Fruit fly (Drosophila melanogaster) whole organism, embryonic: Measurements from ENCODE around the gene CG9395.

Source experiments
- Aef1 ChIP-seq: fragments of 200-800 bp; sonication (Bioruptor generic); IDR thresholded peaks from 3 replicates; pipeline ENCODE4 v1.3.6; 2022; ENCODE audit warnings: missing biosample characterization, missing genetic modification characterization
- CG10209 ChIP-seq: fragments of 200-800 bp; sonication (Bioruptor generic); optimal IDR thresholded peaks from 3 replicates; lab custom pipeline; 2017; ENCODE audit warnings: missing biosample characterization, mild to moderate bottlenecking, missing genetic modification characterization, missing genetic modification reagents
- CG10366 ChIP-seq: fragments of 200-800 bp; sonication (Bioruptor generic); IDR thresholded peaks from 2 replicates; pipeline ENCODE4 v1.3.6; 2022; ENCODE audit warnings: missing biosample characterization, missing genetic modification characterization
- CG13287 ChIP-seq: fragments of 200-800 bp; sonication (Bioruptor generic); IDR thresholded peaks from 2 replicates; pipeline ENCODE4 v1.3.6; 2022; ENCODE audit warnings: missing biosample characterization, missing genetic modification characterization; ENCODE audit not compliant: partially characterized antibody
- CG15011 ChIP-seq: fragments of 200-800 bp; sonication (Bioruptor generic); optimal IDR thresholded peaks from 3 replicates; lab custom pipeline; 2018; ENCODE audit warnings: missing biosample characterization, mild to moderate bottlenecking, missing genetic modification characterization
- CG17359 ChIP-seq: fragments of 200-800 bp; sonication (Bioruptor generic); optimal IDR thresholded peaks from 3 replicates; lab custom pipeline; 2018; ENCODE audit warnings: missing biosample characterization, mild to moderate bottlenecking, missing genetic modification characterization, moderate library complexity
- CG18011 ChIP-seq: fragments of 200-800 bp; sonication (Bioruptor generic); optimal IDR thresholded peaks from 2 replicates; lab custom pipeline; 2017; ENCODE audit warnings: missing biosample characterization, missing genetic modification characterization, mild to moderate bottlenecking, moderate library complexity, missing genotype
- CG31365 ChIP-seq: fragments of 200-800 bp; sonication (Bioruptor generic); optimal IDR thresholded peaks from 2 replicates; lab custom pipeline; 2018; ENCODE audit warnings: missing biosample characterization, mild to moderate bottlenecking, missing genetic modification characterization
- CG31388 ChIP-seq: fragments of 200-800 bp; sonication (Bioruptor generic); optimal IDR thresholded peaks from 2 replicates; lab custom pipeline; 2016; ENCODE audit warnings: missing biosample characterization, missing genetic modification characterization
- CG34422 ChIP-seq: fragments of 200-800 bp; sonication (Bioruptor generic); IDR thresholded peaks from 3 replicates; pipeline ENCODE4 v1.3.6; 2022; ENCODE audit warnings: missing biosample characterization, missing genetic modification characterization
- CG7745 ChIP-seq: fragments of 200-800 bp; sonication (Bioruptor generic); optimal IDR thresholded peaks from 2 replicates; lab custom pipeline; 2018; ENCODE audit warnings: missing biosample characterization, mild to moderate bottlenecking, missing genetic modification characterization, moderate library complexity
- CG7963 ChIP-seq: fragments of 200-800 bp; sonication (Bioruptor generic); IDR thresholded peaks from 3 replicates; pipeline ENCODE4 v1.3.6; 2022; ENCODE audit warnings: missing biosample characterization, missing genetic modification characterization; ENCODE audit not compliant: partially characterized antibody
- CG8089 ChIP-seq: fragments of 200-800 bp; sonication (Bioruptor generic); optimal IDR thresholded peaks from 3 replicates; lab custom pipeline; 2016; ENCODE audit warnings: missing biosample characterization, missing genetic modification characterization
- CG9437 ChIP-seq: fragments of 200-800 bp; sonication (Bioruptor generic); optimal IDR thresholded peaks from 2 replicates; lab custom pipeline; 2018; ENCODE audit warnings: missing biosample characterization, mild to moderate bottlenecking, missing genetic modification characterization
- CG9797 ChIP-seq: fragments of 200-800 bp; sonication (Bioruptor generic); optimal IDR thresholded peaks from 3 replicates; lab custom pipeline; 2018; ENCODE audit warnings: missing biosample characterization, mild to moderate bottlenecking, missing genetic modification characterization
- CTCF ChIP-seq: fragments of 200-800 bp; sonication (Bioruptor generic); optimal IDR thresholded peaks from 2 replicates; lab custom pipeline; 2017; ENCODE audit warnings: missing biosample characterization, mild to moderate bottlenecking, missing genetic modification characterization, moderate library complexity
- Camta ChIP-seq: fragments of 200-800 bp; sonication (Bioruptor generic); optimal IDR thresholded peaks from 2 replicates; lab custom pipeline; 2016; ENCODE audit warnings: missing biosample characterization, missing genetic modification characterization
- Dbx ChIP-seq: fragments of 200-800 bp; sonication (Bioruptor generic); IDR thresholded peaks from 3 replicates; pipeline ENCODE4 v1.3.6; 2022; ENCODE audit warnings: missing biosample characterization, missing genetic modification characterization
- Drgx ChIP-seq: fragments of 200-800 bp; sonication (Bioruptor generic); IDR thresholded peaks from 2 replicates; pipeline ENCODE4 v1.3.6; 2022; ENCODE audit warnings: missing biosample characterization, missing genetic modification characterization
- Ets65A ChIP-seq: fragments of 200-800 bp; sonication (Bioruptor generic); peaks from one replicate; lab custom pipeline; 2016; ENCODE audit warnings: missing biosample characterization, missing genetic modification characterization
- Ets97D ChIP-seq: fragments of 200-800 bp; sonication (Bioruptor generic); optimal IDR thresholded peaks from 3 replicates; lab custom pipeline; 2016; ENCODE audit warnings: missing biosample characterization, missing genetic modification characterization
- MTF-1 ChIP-seq: fragments of 200-800 bp; sonication (Bioruptor generic); optimal IDR thresholded peaks from 2 replicates; lab custom pipeline; 2018; ENCODE audit warnings: missing biosample characterization, mild to moderate bottlenecking, missing genetic modification characterization, borderline replicate concordance
- Myb ChIP-seq: fragments of 200-800 bp; sonication (Bioruptor generic); optimal IDR thresholded peaks from 2 replicates; lab custom pipeline; 2016; ENCODE audit warnings: missing biosample characterization, missing genetic modification characterization
- NK7.1 ChIP-seq: fragments of 200-800 bp; sonication (Bioruptor generic); optimal IDR thresholded peaks from 3 replicates; lab custom pipeline; 2016; ENCODE audit warnings: missing biosample characterization, missing genetic modification characterization
- Rx ChIP-seq: fragments of 200-800 bp; sonication (Bioruptor generic); IDR thresholded peaks from 2 replicates; pipeline ENCODE4 v1.3.6; 2022; ENCODE audit warnings: missing biosample characterization, missing genetic modification characterization
- Side ChIP-seq: fragments of 200-800 bp; sonication (Bioruptor generic); optimal IDR thresholded peaks from 2 replicates; lab custom pipeline; 2016; ENCODE audit warnings: missing biosample characterization, missing genetic modification characterization
- Trl ChIP-seq, 3 experiments: fragments of >200 bp in 2 of 3; fragments of 200-800 bp in 1 of 3; sonication (Bioruptor generic) in 1 of 3; optimal IDR thresholded peaks; 2 replicates in 1 of 3; 3 replicates in 2 of 3; lab custom pipeline; 2016 to 2017; ENCODE audit warnings: missing biosample characterization in 1 of 3, missing genetic modification characterization in 1 of 3
- abd-A ChIP-seq: fragments of 200-800 bp; sonication (Bioruptor generic); optimal IDR thresholded peaks from 3 replicates; lab custom pipeline; 2019; ENCODE audit warnings: missing biosample characterization, mild to moderate bottlenecking, missing genetic modification characterization, moderate library complexity
- amos ChIP-seq: fragments of 200-800 bp; sonication (Bioruptor generic); IDR thresholded peaks from 2 replicates; pipeline ENCODE4 v1.3.6; 2022; ENCODE audit warnings: missing biosample characterization, missing genetic modification characterization; ENCODE audit not compliant: partially characterized antibody
- cato ChIP-seq: fragments of 200-800 bp; sonication (Bioruptor generic); optimal IDR thresholded peaks from 2 replicates; lab custom pipeline; 2016; ENCODE audit warnings: missing biosample characterization, missing genetic modification characterization, borderline replicate concordance
- chinmo ChIP-seq: fragments of 200-800 bp; sonication (Bioruptor generic); IDR thresholded peaks from 4 replicates; pipeline ENCODE4 v1.3.6; 2022; ENCODE audit warnings: missing biosample characterization, missing genetic modification characterization; ENCODE audit not compliant: partially characterized antibody
- crc ChIP-seq: fragments of 200-800 bp; sonication (Bioruptor generic); optimal IDR thresholded peaks from 2 replicates; lab custom pipeline; 2016; ENCODE audit warnings: missing biosample characterization, missing genetic modification characterization
- crp ChIP-seq, 2 experiments: fragments of 200-800 bp; sonication (Bioruptor generic); optimal IDR thresholded peaks; 2 replicates in 1 of 2; 3 replicates in 1 of 2; lab custom pipeline; 2017; ENCODE audit warnings: missing biosample characterization in 2 of 2, missing genetic modification characterization in 2 of 2, mild to moderate bottlenecking in 1 of 2, moderate library complexity in 1 of 2
- dpn ChIP-seq, 2 experiments: fragments of 200-800 bp; sonication (Bioruptor generic); optimal IDR thresholded peaks; 3 replicates each; lab custom pipeline; 2016; ENCODE audit warnings: missing biosample characterization in 2 of 2, missing genetic modification characterization in 2 of 2
- eyg ChIP-seq: fragments of 200-800 bp; sonication (Bioruptor generic); optimal IDR thresholded peaks from 3 replicates; lab custom pipeline; 2016; ENCODE audit warnings: missing biosample characterization, missing genetic modification characterization
- ftz-f1 ChIP-seq: fragments of 200-800 bp; sonication (Bioruptor generic); optimal IDR thresholded peaks from 2 replicates; lab custom pipeline; 2016; ENCODE audit warnings: missing biosample characterization, missing genetic modification characterization
- lab ChIP-seq: fragments of 200-800 bp; sonication (Bioruptor generic); optimal IDR thresholded peaks from 3 replicates; lab custom pipeline; 2017; ENCODE audit warnings: missing biosample characterization, missing genetic modification characterization, mild to moderate bottlenecking, moderate library complexity, missing genetic modification reagents
- sc ChIP-seq, 3 experiments: fragments of >200 bp in 2 of 3; fragments of 200-800 bp in 1 of 3; sonication (Bioruptor generic) in 1 of 3; optimal IDR thresholded peaks; 2 replicates in 2 of 3; 3 replicates in 1 of 3; lab custom pipeline; 2017; ENCODE audit warnings: mild to moderate bottlenecking in 1 of 3, missing biosample characterization in 1 of 3, missing genetic modification characterization in 1 of 3, missing genetic modification reagents in 1 of 3
- sens ChIP-seq: fragments of 200-800 bp; sonication (Bioruptor generic); peaks from one replicate; lab custom pipeline; 2016; ENCODE audit warnings: missing biosample characterization, missing genetic modification characterization
- sna ChIP-seq: fragments of 200-800 bp; sonication (Bioruptor generic); IDR thresholded peaks from 2 replicates; pipeline ENCODE4 v1.3.6; 2022; ENCODE audit warnings: missing biosample characterization, missing genetic modification characterization; ENCODE audit not compliant: partially characterized antibody
- sr ChIP-seq: fragments of 200-800 bp; sonication (Bioruptor generic); IDR thresholded peaks from 3 replicates; pipeline ENCODE4 v1.3.6; 2022; ENCODE audit warnings: missing biosample characterization, missing genetic modification characterization
- sug ChIP-seq: fragments of 200-800 bp; optimal IDR thresholded peaks from 2 replicates; lab custom pipeline; 2019; ENCODE audit warnings: missing biosample characterization, mild to moderate bottlenecking, missing genetic modification characterization, moderate library complexity
- tap ChIP-seq: fragments of 200-800 bp; optimal IDR thresholded peaks from 3 replicates; lab custom pipeline; 2019; ENCODE audit warnings: missing biosample characterization, mild to moderate bottlenecking, missing genetic modification characterization, moderate library complexity
- wor ChIP-seq: fragments of 200-800 bp; sonication (Bioruptor generic); IDR thresholded peaks from 2 replicates; pipeline ENCODE4 v1.3.6; 2022; ENCODE audit warnings: missing biosample characterization, missing genetic modification characterization

CG9395 gene

DNA sequence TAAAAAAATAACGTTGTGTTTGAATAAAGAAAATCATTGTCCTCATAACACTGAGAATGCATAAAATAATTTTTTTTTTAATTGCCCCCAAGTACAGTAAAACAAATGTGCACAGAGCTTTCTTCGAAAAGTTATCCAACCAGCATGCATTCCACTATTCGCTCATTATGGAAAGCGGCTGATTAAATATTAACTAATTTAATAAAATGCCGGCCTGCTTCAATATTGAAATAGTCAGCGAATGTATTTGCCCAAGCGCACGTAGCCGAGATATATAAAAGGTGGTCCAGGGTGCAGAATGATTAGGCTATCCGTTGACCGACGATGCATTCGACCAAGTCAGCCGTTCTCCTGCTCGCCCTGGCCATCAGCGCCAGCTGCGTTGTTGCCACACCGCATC is 7.4 kb downstream of the CG9395 start, which contains the start of gene CG16826:
Gene CG16826, plus strand, starts transcription at position 301 of the 400 bp plus-strand sequence.
- TF ChIP-seq CG8089 (GFP tag; lab: Kevin White, UChicago) (no peak), eyg (GFP tag; lab: Kevin White, UChicago) (no peak), CG15011 (GFP tag; lab: Kevin White, UChicago) (no peak), Aef1 (no peak)
- TF ChIP-seq, all 482 proteins: peak for 0

DNA sequence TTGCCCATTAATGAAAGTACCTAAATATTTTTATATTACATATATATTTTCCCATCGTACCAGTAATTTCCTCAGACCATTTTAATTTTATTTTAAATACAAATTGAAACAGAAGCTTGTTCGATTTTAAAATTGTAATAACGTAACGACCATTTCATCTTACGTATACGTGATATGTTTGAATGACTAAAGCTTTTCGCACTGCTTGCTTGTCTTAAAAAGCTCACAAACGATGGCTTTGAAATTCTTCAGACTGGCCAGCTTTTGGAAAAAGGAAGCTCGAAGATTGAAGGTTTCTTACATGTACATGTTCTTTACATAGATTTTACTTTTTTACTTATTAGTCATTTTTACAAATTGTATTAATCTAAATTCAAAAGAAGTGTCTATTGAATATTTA is 22.1 kb downstream of the CG9395 start:
- TF ChIP-seq wor (GFP tag; lab: Robert Waterston, UW) (no peak), CG31365 (tag; lab: Kevin White, UChicago) (peak; percentile 73), tap (tag; lab: Kevin White, UChicago) (no peak), Myb (GFP tag; lab: Kevin White, UChicago) (peak; percentile 80), CG10366 (GFP tag; lab: Robert Waterston, UW) (no peak), Dbx (GFP tag; lab: Robert Waterston, UW) (no peak), Rx (GFP tag; lab: Robert Waterston, UW) (no peak), CG9797 (GFP tag; lab: Kevin White, UChicago) (no peak), CG13287 (GFP tag; lab: Robert Waterston, UW) (peak; percentile 33; the same call in 1 of the 2 replicates), CG9437 (GFP tag; lab: Kevin White, UChicago) (peak; percentile 99), Drgx (GFP tag; lab: Robert Waterston, UW) (no peak), CTCF (peak; percentile 57), CG10209 (no peak), NK7.1 (no peak), sr (GFP tag; lab: Robert Waterston, UW) (no peak), CG31388 (GFP tag; lab: Kevin White, UChicago) (no peak), CG7963 (GFP tag; lab: Robert Waterston, UW) (no peak), ftz-f1 (GFP tag; lab: Kevin White, UChicago) (peak; percentile 13), MTF-1 (GFP tag; lab: Kevin White, UChicago) (no peak), amos (GFP tag; lab: Robert Waterston, UW) (peak; percentile 28; the same call in 1 of the 2 replicates)

DNA sequence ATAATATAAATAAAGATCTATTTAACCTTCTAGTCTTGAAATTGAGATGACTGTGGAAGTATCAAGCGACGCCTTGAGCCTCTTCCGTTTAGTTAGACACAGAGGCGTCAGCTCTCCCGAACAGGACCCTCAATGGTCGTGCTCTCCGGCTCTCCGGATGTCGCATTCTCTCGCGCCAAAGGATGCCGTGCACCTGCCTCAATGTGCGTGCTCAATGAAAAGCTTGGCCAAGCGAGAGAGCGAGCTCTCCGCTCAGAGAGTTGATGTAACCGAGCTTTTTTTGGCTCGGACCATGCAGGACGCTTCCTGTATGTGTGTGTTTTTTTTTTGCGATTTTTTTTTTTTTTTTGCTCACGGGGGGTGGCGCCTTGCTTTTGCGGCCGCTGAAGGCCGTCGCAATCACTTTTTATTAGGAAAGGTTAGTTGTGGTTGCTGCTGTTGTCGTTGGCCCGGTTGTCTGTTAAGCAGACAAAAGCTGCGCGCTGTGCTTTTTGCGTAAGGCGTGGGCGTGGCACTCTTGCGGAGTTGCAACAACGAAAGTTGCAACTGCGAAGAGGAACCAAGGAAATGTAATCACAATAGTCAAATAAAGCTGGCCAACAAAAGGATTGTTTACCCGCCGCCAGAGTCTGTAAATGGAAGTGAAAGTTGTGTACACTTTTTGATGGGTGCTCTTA is 22.9 kb downstream of the CG9395 start:
- TF ChIP-seq Camta (GFP tag; lab: Kevin White, UChicago) (no peak), chinmo (GFP tag; lab: Robert Waterston, UW) (0 out of 4 replicates have a peak, but pooled peaks have one; percentile 23), Trl (optimal IDR thresholded peaks at IDR 0.05; lab: Kevin White, UChicago) (peak; percentile 42 to 68), Trl (GFP tag; optimal IDR thresholded peaks at IDR 0.05; lab: Kevin White, UChicago) (no peak), Ets65A (GFP tag; lab: Kevin White, UChicago) (peak; percentile 71), sug (no peak), CG18011 (GFP tag; lab: Kevin White, UChicago) (peak; percentile 94), CG34422 (GFP tag; lab: Robert Waterston, UW) (peak; percentile 56; the same call in 1 of the 3 replicates)

DNA sequence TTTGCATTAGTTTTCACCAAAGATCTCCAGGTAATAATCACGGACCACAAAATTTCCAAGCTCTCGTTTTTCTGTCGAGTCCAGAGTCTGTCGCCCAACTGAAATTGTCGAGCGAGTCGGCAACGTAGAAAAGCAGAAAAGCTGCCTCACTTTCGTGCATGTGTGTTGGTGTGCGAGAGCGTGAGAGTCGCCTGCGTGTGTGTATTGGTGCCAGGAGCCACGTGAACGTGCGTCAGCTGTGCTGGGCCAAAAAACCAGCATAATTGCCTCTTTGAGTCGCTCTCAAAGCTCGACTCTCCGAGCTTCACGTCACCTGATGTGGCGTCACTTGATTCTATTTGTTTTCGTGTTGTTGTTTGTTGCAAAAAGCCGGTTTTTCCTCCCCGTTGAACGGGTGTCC is 23.9 kb downstream of the CG9395 start, which contains the start of gene hbt:
Gene hbt, minus strand, starts transcription at position 101 of the 400 bp plus-strand sequence.
- TF ChIP-seq sna, result peak; percentile 26; the same call in 1 of the 2 replicates
- no peak for TF ChIP-seq lab
- TF ChIP-seq sc (optimal IDR thresholded peaks at IDR 0.05; lab: Kevin White, UChicago), result no peak
- no peak for TF ChIP-seq sc (GFP tag; optimal IDR thresholded peaks at IDR 0.05; lab: Kevin White, UChicago)
- no peak for TF ChIP-seq cato (GFP tag; lab: Kevin White, UChicago)
- TF ChIP-seq Ets97D, result no peak
- no peak for TF ChIP-seq CG7745 (tag; lab: Kevin White, UChicago)
- no peak for TF ChIP-seq sr (GFP tag; lab: Robert Waterston, UW)
- TF ChIP-seq Trl (optimal IDR thresholded peaks at IDR 0.05; lab: Kevin White, UChicago), result peak; percentile 24 to 54
- no peak for TF ChIP-seq Trl (GFP tag; optimal IDR thresholded peaks at IDR 0.05; lab: Kevin White, UChicago)
- TF ChIP-seq sens, result no peak
- no peak for TF ChIP-seq dpn (GFP tag; optimal IDR thresholded peaks at IDR 0.05; lab: Kevin White, UChicago)
- no peak for TF ChIP-seq Side (GFP tag; lab: Kevin White, UChicago)
- TF ChIP-seq abd-A (tag; lab: Kevin White, UChicago), result peak; percentile 27
- TF ChIP-seq CG17359 (tag; lab: Kevin White, UChicago), result no peak
- TF ChIP-seq crp (GFP tag; optimal IDR thresholded peaks at IDR 0.05; lab: Kevin White, UChicago), result peak in 1 of 2 experiments; percentile 29
- no peak for TF ChIP-seq crc (GFP tag; lab: Kevin White, UChicago)
